Fruit fly (Drosophila melanogaster) whole organism, embryonic: ENCODE measurements around the gene CG32432.

ENCODE experiments used
- ATbp ChIP-seq: fragments of 200-800 bp; sonication (Bioruptor generic); optimal IDR thresholded peaks from 2 replicates; lab custom pipeline; 2017; ENCODE audit warnings: missing biosample characterization, mild to moderate bottlenecking, missing genetic modification characterization, missing genetic modification reagents
- Adf1 ChIP-seq: fragments of 200-800 bp; sonication (Bioruptor generic); IDR thresholded peaks from 2 replicates; pipeline ENCODE4 v1.3.6; 2022; ENCODE audit warnings: missing biosample characterization, missing genetic modification characterization
- Atf-2 ChIP-seq: fragments of 200-800 bp; sonication (Bioruptor generic); optimal IDR thresholded peaks from 2 replicates; lab custom pipeline; 2016; ENCODE audit warnings: missing biosample characterization, missing genetic modification characterization
- CG10267 ChIP-seq: fragments of 200-800 bp; sonication (Bioruptor generic); optimal IDR thresholded peaks from 2 replicates; lab custom pipeline; 2018; ENCODE audit warnings: missing biosample characterization, mild to moderate bottlenecking, missing genetic modification characterization, moderate library complexity
- CG10959 ChIP-seq: fragments of 200-800 bp; sonication (Bioruptor generic); IDR thresholded peaks from 2 replicates; pipeline ENCODE4 v1.3.6; 2022; ENCODE audit warnings: missing biosample characterization, missing genetic modification characterization
- CG14441 ChIP-seq: fragments of 200-800 bp; sonication (Bioruptor generic); IDR thresholded peaks from 2 replicates; pipeline ENCODE4 v1.3.6; 2022; ENCODE audit warnings: missing biosample characterization, missing genetic modification characterization
- CG15601 ChIP-seq: fragments of 200-800 bp; sonication (Bioruptor generic); optimal IDR thresholded peaks from 3 replicates; lab custom pipeline; 2019; ENCODE audit warnings: missing biosample characterization, mild to moderate bottlenecking, missing genetic modification characterization, moderate library complexity
- CG1603 ChIP-seq: fragments of 200-800 bp; sonication (Bioruptor generic); optimal IDR thresholded peaks from 2 replicates; lab custom pipeline; 2019; ENCODE audit warnings: missing biosample characterization, mild to moderate bottlenecking, missing genetic modification characterization, moderate library complexity
- CG17328 ChIP-seq: fragments of 200-800 bp; sonication (Bioruptor generic); IDR thresholded peaks from 2 replicates; pipeline ENCODE4 v1.3.6; 2022; ENCODE audit warnings: missing biosample characterization, missing genetic modification characterization
- CG17568 ChIP-seq: fragments of 200-800 bp; sonication (Bioruptor generic); optimal IDR thresholded peaks from 2 replicates; lab custom pipeline; 2018; ENCODE audit warnings: missing biosample characterization, mild to moderate bottlenecking, missing genetic modification characterization, moderate library complexity
- CG2199 ChIP-seq: fragments of 200-800 bp; sonication (Bioruptor generic); IDR thresholded peaks from 3 replicates; pipeline ENCODE4 v1.3.6; 2022; ENCODE audit warnings: missing biosample characterization, missing genetic modification characterization
- CG2202 ChIP-seq: fragments of 200-800 bp; sonication (Bioruptor generic); optimal IDR thresholded peaks from 2 replicates; lab custom pipeline; 2018; ENCODE audit warnings: missing biosample characterization, mild to moderate bottlenecking, missing genetic modification characterization
- CG2875 ChIP-seq: fragments of 200-800 bp; sonication (Bioruptor generic); optimal IDR thresholded peaks from 2 replicates; lab custom pipeline; 2017; ENCODE audit warnings: missing biosample characterization, mild to moderate bottlenecking, missing genetic modification characterization, missing genetic modification reagents
- CG3407 ChIP-seq: fragments of 200-800 bp; sonication (Bioruptor generic); optimal IDR thresholded peaks from 2 replicates; lab custom pipeline; 2018; ENCODE audit warnings: missing biosample characterization, mild to moderate bottlenecking, missing genetic modification characterization
- CG4282 ChIP-seq: fragments of 200-800 bp; sonication (Bioruptor generic); optimal IDR thresholded peaks from 2 replicates; lab custom pipeline; 2016; ENCODE audit warnings: missing biosample characterization, missing genetic modification characterization
- CG4360 ChIP-seq: fragments of 200-800 bp; sonication (Bioruptor generic); IDR thresholded peaks from 2 replicates; pipeline ENCODE4 v1.3.6; 2022; ENCODE audit warnings: missing biosample characterization, missing genetic modification characterization
- CG5180 ChIP-seq: fragments of 200-800 bp; sonication (Bioruptor generic); optimal IDR thresholded peaks from 3 replicates; lab custom pipeline; 2017; ENCODE audit warnings: missing biosample characterization, missing genetic modification characterization, mild to moderate bottlenecking, moderate library complexity, missing genetic modification reagents
- CG6654 ChIP-seq: fragments of 200-800 bp; sonication (Bioruptor generic); optimal IDR thresholded peaks from 2 replicates; lab custom pipeline; 2017; ENCODE audit warnings: missing biosample characterization, mild to moderate bottlenecking, missing genetic modification characterization
- CG6854 ChIP-seq: fragments of 200-800 bp; sonication (Bioruptor generic); optimal IDR thresholded peaks from 3 replicates; lab custom pipeline; 2017; ENCODE audit warnings: missing biosample characterization, mild to moderate bottlenecking, missing genetic modification characterization
- CG7372 ChIP-seq: fragments of 200-800 bp; sonication (Bioruptor generic); IDR thresholded peaks from 2 replicates; pipeline ENCODE4 v1.3.6; 2022; ENCODE audit warnings: missing biosample characterization, missing genetic modification characterization
- CG7745 ChIP-seq: fragments of 200-800 bp; sonication (Bioruptor generic); optimal IDR thresholded peaks from 2 replicates; lab custom pipeline; 2018; ENCODE audit warnings: missing biosample characterization, mild to moderate bottlenecking, missing genetic modification characterization, moderate library complexity
- CG7987 ChIP-seq: fragments of 200-800 bp; sonication (Bioruptor generic); optimal IDR thresholded peaks from 2 replicates; lab custom pipeline; 2018; ENCODE audit warnings: missing biosample characterization, mild to moderate bottlenecking, missing genetic modification characterization, moderate library complexity
- CTCF ChIP-seq: fragments of 200-800 bp; sonication (Bioruptor generic); optimal IDR thresholded peaks from 2 replicates; lab custom pipeline; 2017; ENCODE audit warnings: missing biosample characterization, mild to moderate bottlenecking, missing genetic modification characterization, moderate library complexity
- D ChIP-seq, 2 experiments: fragments of 200-800 bp in 1 of 2; fragments of >200 bp in 1 of 2; sonication (Bioruptor generic) in 1 of 2; optimal IDR thresholded peaks; 2 replicates in 1 of 2; 3 replicates in 1 of 2; lab custom pipeline; 2017; ENCODE audit warnings: mild to moderate bottlenecking in 1 of 2, missing biosample characterization in 1 of 2, missing genetic modification characterization in 1 of 2, missing genetic modification reagents in 1 of 2
- H15 ChIP-seq: fragments of 200-800 bp; sonication (Bioruptor generic); IDR thresholded peaks from 3 replicates; pipeline ENCODE4 v1.3.6; 2022; ENCODE audit warnings: missing biosample characterization, missing genetic modification characterization
- Mad ChIP-seq: fragments of 200-800 bp; sonication (Bioruptor generic); optimal IDR thresholded peaks from 2 replicates; lab custom pipeline; 2016; ENCODE audit warnings: missing biosample characterization, missing genetic modification characterization
- Med ChIP-seq: fragments of 200-800 bp; sonication (Bioruptor generic); peaks from one replicate; lab custom pipeline; 2016; ENCODE audit warnings: missing biosample characterization, missing genetic modification characterization, mild to moderate bottlenecking, inconsistent platforms, moderate library complexity
- Nf-YB ChIP-seq: fragments of 200-800 bp; sonication (Bioruptor generic); optimal IDR thresholded peaks from 3 replicates; lab custom pipeline; 2019; ENCODE audit warnings: missing biosample characterization, mild to moderate bottlenecking, missing genetic modification characterization, moderate library complexity
- PHDP ChIP-seq: fragments of 200-800 bp; sonication (Bioruptor generic); optimal IDR thresholded peaks from 3 replicates; lab custom pipeline; 2018; ENCODE audit warnings: missing biosample characterization, mild to moderate bottlenecking, missing genetic modification characterization, moderate library complexity
- Side ChIP-seq: fragments of 200-800 bp; sonication (Bioruptor generic); optimal IDR thresholded peaks from 2 replicates; lab custom pipeline; 2016; ENCODE audit warnings: missing biosample characterization, missing genetic modification characterization
- Six4 ChIP-seq: fragments of 200-800 bp; sonication (Bioruptor generic); optimal IDR thresholded peaks from 2 replicates; lab custom pipeline; 2016; ENCODE audit warnings: missing biosample characterization, missing genetic modification characterization
- aop ChIP-seq: fragments of 200-800 bp; sonication (Bioruptor generic); IDR thresholded peaks from 2 replicates; pipeline ENCODE4 v1.3.6; 2022; ENCODE audit warnings: missing biosample characterization, missing genetic modification characterization
- chm ChIP-seq: fragments of 200-800 bp; sonication (Bioruptor generic); IDR thresholded peaks from 2 replicates; pipeline ENCODE4 v1.3.6; 2022; ENCODE audit warnings: missing biosample characterization, missing genetic modification characterization
- ci ChIP-seq: fragments of 200-800 bp; sonication (Bioruptor generic); IDR thresholded peaks from 3 replicates; pipeline ENCODE4 v1.3.6; 2022; ENCODE audit warnings: missing biosample characterization, missing genetic modification characterization
- crol ChIP-seq: fragments of 200-800 bp; sonication (Bioruptor generic); IDR thresholded peaks from 2 replicates; pipeline ENCODE4 v1.3.6; 2022; ENCODE audit warnings: missing biosample characterization, missing genetic modification characterization
- fd64A ChIP-seq: fragments of 200-800 bp; sonication (Bioruptor generic); optimal IDR thresholded peaks from 3 replicates; lab custom pipeline; 2018; ENCODE audit warnings: missing biosample characterization, mild to moderate bottlenecking, missing genetic modification characterization
- fd96Cb ChIP-seq: fragments of 200-800 bp; sonication (Bioruptor generic); optimal IDR thresholded peaks from 2 replicates; lab custom pipeline; 2018; ENCODE audit warnings: missing biosample characterization, mild to moderate bottlenecking, missing genetic modification characterization, moderate library complexity
- gcm ChIP-seq: fragments of 200-800 bp; sonication (Bioruptor generic); optimal IDR thresholded peaks from 2 replicates; lab custom pipeline; 2019; ENCODE audit warnings: missing biosample characterization, mild to moderate bottlenecking, missing genetic modification characterization, moderate library complexity
- gcm2 ChIP-seq: fragments of 200-800 bp; sonication (Bioruptor generic); optimal IDR thresholded peaks from 2 replicates; lab custom pipeline; 2016; ENCODE audit warnings: missing biosample characterization, missing genetic modification characterization
- kni ChIP-seq: fragments of 200-800 bp; sonication (Bioruptor generic); optimal IDR thresholded peaks from 3 replicates; lab custom pipeline; 2017; ENCODE audit warnings: mild to moderate bottlenecking, missing biosample characterization, missing genetic modification reagents, missing genetic modification characterization
- nau ChIP-seq: fragments of 200-800 bp; sonication (Bioruptor generic); optimal IDR thresholded peaks from 3 replicates; lab custom pipeline; 2017; ENCODE audit warnings: missing biosample characterization, mild to moderate bottlenecking, missing genetic modification characterization, missing genetic modification reagents
- run ChIP-seq: fragments of 200-800 bp; sonication (Bioruptor generic); optimal IDR thresholded peaks from 3 replicates; lab custom pipeline; 2018; ENCODE audit warnings: missing biosample characterization, mild to moderate bottlenecking, missing genetic modification characterization
- sc ChIP-seq, 3 experiments: fragments of >200 bp in 2 of 3; fragments of 200-800 bp in 1 of 3; sonication (Bioruptor generic) in 1 of 3; optimal IDR thresholded peaks; 2 replicates in 2 of 3; 3 replicates in 1 of 3; lab custom pipeline; 2017; ENCODE audit warnings: mild to moderate bottlenecking in 1 of 3, missing biosample characterization in 1 of 3, missing genetic modification characterization in 1 of 3, missing genetic modification reagents in 1 of 3
- scrt ChIP-seq: fragments of 200-800 bp; sonication (Bioruptor generic); optimal IDR thresholded peaks from 2 replicates; lab custom pipeline; 2018; ENCODE audit warnings: missing biosample characterization, mild to moderate bottlenecking, missing genetic modification characterization, moderate library complexity
- sd ChIP-seq: fragments of 200-800 bp; sonication (Bioruptor generic); optimal IDR thresholded peaks from 3 replicates; lab custom pipeline; 2018; ENCODE audit warnings: missing biosample characterization, mild to moderate bottlenecking, missing genetic modification characterization, moderate library complexity
- sim ChIP-seq: fragments of 200-800 bp; sonication (Bioruptor generic); IDR thresholded peaks from 2 replicates; pipeline ENCODE4 v1.3.6; 2022; ENCODE audit warnings: missing biosample characterization, missing genetic modification characterization
- so ChIP-seq: fragments of 200-800 bp; sonication (Bioruptor generic); IDR thresholded peaks from 3 replicates; pipeline ENCODE4 v1.3.6; 2022; ENCODE audit warnings: missing biosample characterization, missing genetic modification characterization
- vvl ChIP-seq: fragments of 200-800 bp; sonication (Bioruptor generic); IDR thresholded peaks from 2 replicates; pipeline ENCODE4 v1.3.6; 2022; ENCODE audit warnings: missing biosample characterization, missing genetic modification characterization

The CG32432 gene

DNA sequence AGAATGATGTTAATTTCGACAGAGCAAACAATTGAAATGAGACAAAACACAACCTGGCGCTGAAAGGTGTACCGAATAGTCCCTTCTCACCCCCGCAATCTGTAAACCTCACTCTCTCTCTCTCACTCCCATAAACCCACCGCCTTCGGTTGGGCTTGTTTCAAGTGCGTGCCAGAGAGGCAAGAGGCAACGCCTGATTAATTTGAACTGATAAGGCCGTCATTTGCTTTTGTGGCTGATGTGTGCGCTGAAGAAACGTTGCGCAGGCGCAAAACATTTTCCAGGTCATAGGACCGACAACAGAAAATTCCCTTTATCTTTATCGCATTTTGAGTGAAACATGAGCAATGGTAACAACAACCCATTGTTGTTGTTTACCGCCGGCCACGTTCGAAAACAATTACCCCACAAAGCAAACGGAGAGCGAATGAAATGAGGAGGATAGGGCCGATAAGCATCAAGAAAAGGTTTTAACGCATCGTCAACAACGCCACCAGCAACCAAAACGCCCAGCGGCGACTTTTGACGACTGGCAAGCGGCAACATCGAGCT, 37.4 kb upstream of the CG32432 start (continued):
- peak; percentile 39 for TF ChIP-seq CG2202 (tag; lab: Kevin White, UChicago)
- peak; percentile 69; the same call in 1 of the 2 replicates for TF ChIP-seq chm (GFP tag; lab: Robert Waterston, UW)
- peak; percentile 63 for TF ChIP-seq sd (tag; lab: Kevin White, UChicago)
- TF ChIP-seq CG5180 (GFP tag; lab: Kevin White, UChicago) = peak; percentile 14
- peak; percentile 87 for TF ChIP-seq crol (GFP tag; lab: Robert Waterston, UW)
- no peak for TF ChIP-seq CG7372 (GFP tag; lab: Robert Waterston, UW)
- TF ChIP-seq kni (GFP tag; lab: Kevin White, UChicago) = peak; percentile 92
- no peak for TF ChIP-seq Adf1 (GFP tag; lab: Robert Waterston, UW)
- no peak for TF ChIP-seq CG6854 (GFP tag; lab: Kevin White, UChicago)
- TF ChIP-seq CG7745 (tag; lab: Kevin White, UChicago) = peak; percentile 36
- no peak for TF ChIP-seq aop
- TF ChIP-seq CG6654 (GFP tag; lab: Kevin White, UChicago) = no peak
- TF ChIP-seq fd96Cb = no peak
- peak; percentile 48 for TF ChIP-seq fd64A (GFP tag; lab: Kevin White, UChicago)
- TF ChIP-seq PHDP (tag; lab: Kevin White, UChicago) = peak; percentile 2
- peak; percentile 64 for TF ChIP-seq Med (GFP tag; lab: Kevin White, UChicago)
- TF ChIP-seq D (optimal IDR thresholded peaks at IDR 0.05; lab: Kevin White, UChicago) = peak; percentile 38
- peak; percentile 23 for TF ChIP-seq D (GFP tag; optimal IDR thresholded peaks at IDR 0.05; lab: Kevin White, UChicago)
- TF ChIP-seq CG2875 (GFP tag; lab: Kevin White, UChicago) = peak; percentile 10
- no peak for TF ChIP-seq gcm2 (GFP tag; lab: Kevin White, UChicago)
- TF ChIP-seq CG17328 (GFP tag; lab: Robert Waterston, UW) = 0 out of 2 replicates have a peak, but pooled peaks have one; percentile 25
- TF ChIP-seq run (tag; lab: Kevin White, UChicago) = peak; percentile 20
- TF ChIP-seq CG4282 (GFP tag; lab: Kevin White, UChicago) = peak; percentile 7
- TF ChIP-seq CG3407 (GFP tag; lab: Kevin White, UChicago) = peak; percentile 23
- peak; percentile 23 for TF ChIP-seq gcm (GFP tag; lab: Kevin White, UChicago)
- 0 out of 3 replicates have a peak, but pooled peaks have one; percentile 79 for TF ChIP-seq CG2199 (GFP tag; lab: Robert Waterston, UW)
- TF ChIP-seq CG15601 (tag; lab: Kevin White, UChicago) = peak; percentile 23
- 0 out of 2 replicates have a peak, but pooled peaks have one; percentile 14 for TF ChIP-seq CG10959
- peak; percentile 28 for TF ChIP-seq ATbp (GFP tag; lab: Kevin White, UChicago)
- no peak for TF ChIP-seq nau (GFP tag; lab: Kevin White, UChicago)
- TF ChIP-seq scrt (GFP tag; lab: Kevin White, UChicago) = no peak
- no peak for TF ChIP-seq sc (optimal IDR thresholded peaks at IDR 0.05; lab: Kevin White, UChicago)
- TF ChIP-seq sc (GFP tag; optimal IDR thresholded peaks at IDR 0.05; lab: Kevin White, UChicago) = peak; percentile 31
- TF ChIP-seq CG1603 = peak; percentile 17
- no peak for TF ChIP-seq Six4 (GFP tag; lab: Kevin White, UChicago)
- TF ChIP-seq Side (GFP tag; lab: Kevin White, UChicago) = peak; percentile 3
- TF ChIP-seq Atf-2 = no peak
- TF ChIP-seq CG14441 (GFP tag; lab: Robert Waterston, UW) = no peak
- TF ChIP-seq CG17568 (GFP tag; lab: Kevin White, UChicago) = peak; percentile 9
- TF ChIP-seq ci = peak; percentile 75; the same call in 2 of the 3 replicates
- peak; percentile 49 for TF ChIP-seq CG7987 (GFP tag; lab: Kevin White, UChicago)
- TF ChIP-seq CG10267 (tag; lab: Kevin White, UChicago) = no peak
- peak; percentile 44; the same call in 1 of the 2 replicates for TF ChIP-seq vvl (GFP tag; lab: Robert Waterston, UW)
- TF ChIP-seq CTCF (GFP tag; lab: Kevin White, UChicago) = no peak
- TF ChIP-seq Nf-YB (GFP tag; lab: Kevin White, UChicago) = peak; percentile 45
- TF ChIP-seq so (GFP tag; lab: Robert Waterston, UW) = peak; percentile 37; the same call in 1 of the 3 replicates
- TF ChIP-seq CG4360 (GFP tag; lab: Robert Waterston, UW) = peak; percentile 88
- TF ChIP-seq Mad (GFP tag; lab: Kevin White, UChicago) = no peak
- TF ChIP-seq H15 (GFP tag; lab: Robert Waterston, UW) = 0 out of 3 replicates have a peak, but pooled peaks have one; percentile 8
- TF ChIP-seq sim (GFP tag; lab: Robert Waterston, UW) = no peak
